Fruit fly (Drosophila melanogaster) whole organism, pupa: ENCODE data around the gene faf.

ENCODE experiments used
- CG12605 ChIP-seq: fragments of 200-800 bp; sonication (Bioruptor generic); IDR thresholded peaks from 2 replicates; pipeline ENCODE4 v1.3.6; 2022; ENCODE audit warnings: missing biosample characterization, missing genetic modification characterization
- CG13204 ChIP-seq: fragments of 200-800 bp; sonication (Bioruptor generic); optimal IDR thresholded peaks from 2 replicates; lab custom pipeline; 2018; ENCODE audit warnings: missing biosample characterization, mild to moderate bottlenecking, missing genetic modification characterization, moderate library complexity
- CG15710 ChIP-seq: fragments of 200-800 bp; sonication (Bioruptor generic); optimal IDR thresholded peaks from 2 replicates; lab custom pipeline; 2018; ENCODE audit warnings: missing biosample characterization, mild to moderate bottlenecking, missing genetic modification characterization, moderate library complexity
- CG17806 ChIP-seq: fragments of 200-800 bp; sonication (Bioruptor generic); optimal IDR thresholded peaks from 2 replicates; lab custom pipeline; 2018; ENCODE audit warnings: missing biosample characterization, mild to moderate bottlenecking, missing genetic modification characterization, moderate library complexity
- CG32121 ChIP-seq: fragments of 200-800 bp; sonication (Bioruptor generic); IDR thresholded peaks from 2 replicates; pipeline ENCODE4 v1.3.6; 2022; ENCODE audit warnings: missing biosample characterization, missing genetic modification characterization
- CG4496 ChIP-seq: fragments of 200-800 bp; sonication (Bioruptor generic); IDR thresholded peaks from 3 replicates; pipeline ENCODE4 v1.3.6; 2022; ENCODE audit warnings: missing biosample characterization, missing genetic modification characterization
- CG8301 ChIP-seq: fragments of 200-800 bp; sonication (Bioruptor generic); optimal IDR thresholded peaks from 2 replicates; lab custom pipeline; 2018; ENCODE audit warnings: missing biosample characterization, mild to moderate bottlenecking, missing genetic modification characterization
- CG9948 ChIP-seq: fragments of 200-800 bp; sonication (Bioruptor generic); optimal IDR thresholded peaks from 2 replicates; lab custom pipeline; 2018; ENCODE audit warnings: missing biosample characterization, mild to moderate bottlenecking, missing genetic modification characterization, moderate library complexity
- EcR ChIP-seq: fragments of 200-800 bp; sonication (Bioruptor generic); optimal IDR thresholded peaks from 3 replicates; lab custom pipeline; 2019; ENCODE audit warnings: missing biosample characterization, missing genetic modification characterization, mild to moderate bottlenecking, moderate library complexity, missing genetic modification reagents
- Pif1A ChIP-seq: fragments of 200-800 bp; sonication (Bioruptor generic); optimal IDR thresholded peaks from 3 replicates; lab custom pipeline; 2016; ENCODE audit warnings: missing biosample characterization, missing genetic modification characterization
- Pif1B ChIP-seq: fragments of 200-800 bp; sonication (Bioruptor generic); optimal IDR thresholded peaks from 3 replicates; lab custom pipeline; 2016; ENCODE audit warnings: missing biosample characterization, missing genetic modification characterization
- gl ChIP-seq: fragments of 200-800 bp; sonication (Bioruptor generic); optimal IDR thresholded peaks from 2 replicates; lab custom pipeline; 2018; ENCODE audit warnings: missing biosample characterization, mild to moderate bottlenecking, missing genetic modification characterization

- peak; percentile 53 for TF ChIP-seq Pif1B (GFP tag; lab: Kevin White, UChicago)
- no peak for TF ChIP-seq EcR (GFP tag; lab: Kevin White, UChicago)
- TF ChIP-seq CG15710: no peak
- peak; percentile 89 for TF ChIP-seq CG4496 (GFP tag; lab: Robert Waterston, UW)
- TF ChIP-seq Pif1A: peak; percentile 75
- TF ChIP-seq CG17806 (tag; lab: Kevin White, UChicago): peak; percentile 61
- peak; percentile 71 for TF ChIP-seq CG9948 (tag; lab: Kevin White, UChicago)
- no peak for TF ChIP-seq CG13204 (GFP tag; lab: Kevin White, UChicago)
- peak; percentile 85 for TF ChIP-seq CG32121 (GFP tag; lab: Robert Waterston, UW)
- peak; percentile 68 for TF ChIP-seq CG12605
- no peak for TF ChIP-seq gl (tag; lab: Kevin White, UChicago)
- peak; percentile 92 for TF ChIP-seq CG8301 (tag; lab: Kevin White, UChicago)
These were observed 8.6 kb upstream of the faf start for dm6 chr3R:31768198-31768597.
